Worm (Caenorhabditis elegans) whole organism, young adult: Measurements from ENCODE around the gene C18H9.5.

ENCODE experiments used
- B0261.1 ChIP-seq: sonication (generic microtip); optimal IDR thresholded peaks from 2 replicates; lab custom pipeline; 2016; ENCODE audit warnings: mild to moderate bottlenecking, missing genetic modification characterization, moderate library complexity, missing compliant biosample characterization
- D2030.7 ChIP-seq: fragments of 200-800 bp; sonication (Bioruptor generic); IDR thresholded peaks from 2 replicates; pipeline ENCODE4 v1.3.6; 2022; ENCODE audit warnings: missing genetic modification reagents, missing genetic modification characterization, missing compliant biosample characterization
- F10E7.11 ChIP-seq: sonication (generic microtip); optimal IDR thresholded peaks from 2 replicates; lab custom pipeline; 2017; ENCODE audit warnings: mild to moderate bottlenecking, missing genetic modification characterization, moderate library complexity, missing compliant biosample characterization
- F23B12.7 ChIP-seq: sonication (generic microtip); optimal IDR thresholded peaks from 2 replicates; lab custom pipeline; 2017; ENCODE audit warnings: missing genetic modification characterization, mild to moderate bottlenecking, missing compliant biosample characterization, antibody characterized with exemption, moderate library complexity; ENCODE audit not compliant: insufficient read depth
- F39B2.1 ChIP-seq: fragments of 200-800 bp; sonication (Bioruptor generic); IDR thresholded peaks from 2 replicates; pipeline ENCODE4 v1.3.6; 2022; ENCODE audit warnings: missing genetic modification reagents, missing genetic modification characterization, missing compliant biosample characterization
- F57A8.1 ChIP-seq: fragments of 200-800 bp; sonication (Bioruptor generic); optimal IDR thresholded peaks from 2 replicates; lab custom pipeline; 2018; ENCODE audit warnings: mild to moderate bottlenecking, missing genetic modification characterization, moderate library complexity, missing compliant biosample characterization
- F57C9.4 ChIP-seq: sonication (generic microtip); optimal IDR thresholded peaks from 2 replicates; lab custom pipeline; 2017; ENCODE audit warnings: mild to moderate bottlenecking, missing genetic modification characterization, missing compliant biosample characterization
- K11D2.4 ChIP-seq: fragments of 200-800 bp; sonication (Bioruptor generic); IDR thresholded peaks from 2 replicates; pipeline ENCODE4 v1.3.6; 2022; ENCODE audit warnings: missing genetic modification reagents, missing genetic modification characterization, missing compliant biosample characterization
- K12H6.12 ChIP-seq: fragments of 200-800 bp; sonication (Bioruptor generic); optimal IDR thresholded peaks from 2 replicates; lab custom pipeline; 2018; ENCODE audit warnings: mild to moderate bottlenecking, missing genetic modification characterization, missing compliant biosample characterization
- ZK185.1 ChIP-seq: sonication (generic microtip); optimal IDR thresholded peaks from 2 replicates; lab custom pipeline; 2016; ENCODE audit warnings: mild to moderate bottlenecking, missing genetic modification characterization, missing compliant biosample characterization; ENCODE audit not compliant: poor library complexity, severe bottlenecking
- akir-1 ChIP-seq: fragments of 200-800 bp; sonication (Bioruptor generic); optimal IDR thresholded peaks from 2 replicates; lab custom pipeline; 2018; ENCODE audit warnings: mild to moderate bottlenecking, missing genetic modification characterization, moderate library complexity, missing compliant biosample characterization
- aptf-2 ChIP-seq: fragments of 200-800 bp; sonication (Bioruptor generic); conservative IDR thresholded peaks from 2 replicates; pipeline ENCODE4 v1.3.6; 2022; ENCODE audit warnings: missing genetic modification reagents, missing genetic modification characterization, missing compliant biosample characterization
- attf-3 ChIP-seq: fragments of 200-800 bp; sonication (Bioruptor generic); conservative IDR thresholded peaks from 2 replicates; pipeline ENCODE4 v1.3.6; 2022; ENCODE audit warnings: missing genetic modification reagents, missing genetic modification characterization, missing compliant biosample characterization
- attf-6 ChIP-seq: fragments of 200-800 bp; sonication (Bioruptor generic); IDR thresholded peaks from 2 replicates; pipeline ENCODE4 v1.3.6; 2022; ENCODE audit warnings: missing genetic modification reagents, missing genetic modification characterization, missing compliant biosample characterization
- bed-1 ChIP-seq: fragments of 200-800 bp; sonication (Bioruptor generic); IDR thresholded peaks from 2 replicates; pipeline ENCODE4 v1.3.6; 2022; ENCODE audit warnings: missing genetic modification reagents, missing genetic modification characterization, missing compliant biosample characterization
- cebp-1 ChIP-seq, 2 experiments: fragments of 200-800 bp in 1 of 2; sonication (Bioruptor generic) in 1 of 2; sonication (generic microtip) in 1 of 2; IDR thresholded peaks in 1 of 2; optimal IDR thresholded peaks in 1 of 2; 2 replicates each; pipeline versions ENCODE4 v1.3.6 to Lab custom; 2017 to 2022; ENCODE audit warnings: missing compliant biosample characterization in 2 of 2, missing genetic modification characterization in 2 of 2, mild to moderate bottlenecking in 1 of 2, missing genetic modification reagents in 1 of 2, moderate library complexity in 1 of 2
- cebp-2 ChIP-seq: fragments of 200-800 bp; sonication (Bioruptor generic); IDR thresholded peaks from 2 replicates; pipeline ENCODE4 v1.3.6; 2022; ENCODE audit warnings: missing genetic modification characterization, missing compliant biosample characterization
- die-1 ChIP-seq: sonication (generic microtip); optimal IDR thresholded peaks from 2 replicates; lab custom pipeline; 2016; ENCODE audit warnings: missing genotype, mild to moderate bottlenecking, missing genetic modification characterization, missing compliant biosample characterization
- egl-18 ChIP-seq: fragments of 200-800 bp; sonication (Bioruptor generic); IDR thresholded peaks from 2 replicates; pipeline ENCODE4 v1.3.6; 2022; ENCODE audit warnings: missing genetic modification reagents, missing genetic modification characterization, missing compliant biosample characterization
- egl-44 ChIP-seq: fragments of 200-800 bp; sonication (Bioruptor generic); IDR thresholded peaks from 2 replicates; pipeline ENCODE4 v1.3.6; 2022; ENCODE audit warnings: missing genetic modification reagents, missing genetic modification characterization, missing compliant biosample characterization
- egrh-3 ChIP-seq: fragments of 200-800 bp; sonication (Bioruptor generic); IDR thresholded peaks from 2 replicates; pipeline ENCODE4 v1.3.6; 2022; ENCODE audit warnings: missing genetic modification reagents, missing genetic modification characterization, missing compliant biosample characterization
- ekl-4 ChIP-seq: fragments of 200-800 bp; sonication (Bioruptor generic); IDR thresholded peaks from 2 replicates; pipeline ENCODE4 v1.3.6; 2022; ENCODE audit warnings: missing genetic modification reagents, missing genetic modification characterization, missing compliant biosample characterization
- ets-4 ChIP-seq: fragments of 200-800 bp; sonication (Bioruptor generic); optimal IDR thresholded peaks from 2 replicates; lab custom pipeline; 2018; ENCODE audit warnings: mild to moderate bottlenecking, missing genetic modification characterization, missing compliant biosample characterization
- fkh-3 ChIP-seq: sonication (generic microtip); optimal IDR thresholded peaks from 2 replicates; lab custom pipeline; 2016; ENCODE audit warnings: mild to moderate bottlenecking, missing genetic modification characterization, missing compliant biosample characterization
- hmg-20 ChIP-seq: fragments of 200-800 bp; sonication (Bioruptor generic); IDR thresholded peaks from 2 replicates; pipeline ENCODE4 v1.3.6; 2022; ENCODE audit warnings: missing genetic modification reagents, missing genetic modification characterization, missing compliant biosample characterization
- hrde-1 ChIP-seq: sonication (generic microtip); optimal IDR thresholded peaks from 2 replicates; lab custom pipeline; 2016; ENCODE audit warnings: missing genetic modification characterization, mild to moderate bottlenecking, missing compliant biosample characterization, moderate library complexity, missing genotype, missing genetic modification reagents, borderline replicate concordance
- hsf-1 ChIP-seq: fragments of 200-800 bp; sonication (Bioruptor generic); IDR thresholded peaks from 2 replicates; pipeline ENCODE4 v1.3.6; 2022; ENCODE audit warnings: missing genetic modification reagents, missing genetic modification characterization, missing compliant biosample characterization
- let-607 ChIP-seq, 2 experiments: fragments of 200-800 bp in 1 of 2; sonication (Bioruptor generic) in 1 of 2; sonication (generic microtip) in 1 of 2; optimal IDR thresholded peaks; 2 replicates each; lab custom pipeline; 2016 to 2018; ENCODE audit warnings: mild to moderate bottlenecking in 2 of 2, missing compliant biosample characterization in 2 of 2, missing genetic modification characterization in 2 of 2, moderate library complexity in 2 of 2, missing genotype in 1 of 2
- lir-1 ChIP-seq: fragments of 200-800 bp; sonication (Bioruptor generic); conservative IDR thresholded peaks from 2 replicates; pipeline ENCODE4 v1.3.6; 2022; ENCODE audit warnings: missing genetic modification reagents, missing genetic modification characterization, missing compliant biosample characterization
- lsl-1 ChIP-seq: fragments of 200-800 bp; sonication (Bioruptor generic); optimal IDR thresholded peaks from 2 replicates; lab custom pipeline; 2018; ENCODE audit warnings: mild to moderate bottlenecking, missing genetic modification characterization, moderate library complexity, missing compliant biosample characterization
- madf-8 ChIP-seq: fragments of 200-800 bp; sonication (Bioruptor generic); conservative IDR thresholded peaks from 2 replicates; pipeline ENCODE4 v1.3.6; 2022; ENCODE audit warnings: missing genetic modification reagents, missing genetic modification characterization, missing compliant biosample characterization
- mcd-1 ChIP-seq: fragments of 200-800 bp; sonication (Bioruptor generic); IDR thresholded peaks from 2 replicates; pipeline ENCODE4 v1.3.6; 2022; ENCODE audit warnings: missing genetic modification reagents, missing genetic modification characterization, missing compliant biosample characterization
- nhr-80 ChIP-seq: sonication (generic microtip); optimal IDR thresholded peaks from 2 replicates; lab custom pipeline; 2016; ENCODE audit warnings: missing genetic modification characterization, missing compliant biosample characterization
- nhr-90 ChIP-seq: sonication (generic microtip); optimal IDR thresholded peaks from 2 replicates; lab custom pipeline; 2016; ENCODE audit warnings: missing genotype, mild to moderate bottlenecking, missing genetic modification characterization, missing compliant biosample characterization
- rcor-1 ChIP-seq: fragments of 200-800 bp; sonication (Bioruptor generic); IDR thresholded peaks from 2 replicates; pipeline ENCODE4 v1.3.6; 2022; ENCODE audit warnings: missing genetic modification reagents, missing genetic modification characterization, missing compliant biosample characterization
- rec-8 ChIP-seq, 2 experiments: sonication (generic microtip); optimal IDR thresholded peaks; 2 replicates each; lab custom pipeline; 2016; ENCODE audit warnings: mild to moderate bottlenecking in 2 of 2, missing genetic modification characterization in 2 of 2, missing genetic modification reagents in 2 of 2, missing genotype in 2 of 2, missing biosample characterization in 1 of 2, missing compliant biosample characterization in 1 of 2, moderate library complexity in 1 of 2
- sea-2 ChIP-seq: fragments of 200-800 bp; sonication (Bioruptor generic); IDR thresholded peaks from 2 replicates; pipeline ENCODE4 v1.3.6; 2022; ENCODE audit warnings: missing genetic modification characterization, missing compliant biosample characterization
- snpc-3.4 ChIP-seq: sonication (generic microtip); optimal IDR thresholded peaks from 2 replicates; lab custom pipeline; 2017; ENCODE audit warnings: missing genetic modification characterization, mild to moderate bottlenecking, missing compliant biosample characterization, antibody characterized with exemption, moderate library complexity, missing genotype, missing genetic modification reagents
- snpc-4 ChIP-seq, 5 experiments: fragments of 150-350 bp in 1 of 5; sonication (generic microtip) in 4 of 5; optimal IDR thresholded peaks; 2 replicates each; lab custom pipeline; 2014 to 2018; ENCODE audit warnings: missing genetic modification characterization in 5 of 5, missing biosample characterization in 3 of 5, antibody characterized with exemption in 2 of 5, mild to moderate bottlenecking in 2 of 5, missing compliant biosample characterization in 2 of 5, missing genotype in 2 of 5, moderate library complexity in 2 of 5, missing genetic modification reagents in 1 of 5
- somi-1 ChIP-seq: fragments of 200-800 bp; sonication (Bioruptor generic); optimal IDR thresholded peaks from 2 replicates; lab custom pipeline; 2018; ENCODE audit warnings: mild to moderate bottlenecking, missing genetic modification characterization, missing compliant biosample characterization
- sptf-2 ChIP-seq: fragments of 200-800 bp; sonication (Bioruptor generic); optimal IDR thresholded peaks from 2 replicates; lab custom pipeline; 2018; ENCODE audit warnings: mild to moderate bottlenecking, missing genetic modification characterization, missing compliant biosample characterization
- tbp1 ChIP-seq: fragments of 200-800 bp; sonication (Bioruptor generic); optimal IDR thresholded peaks from 2 replicates; lab custom pipeline; 2018; ENCODE audit warnings: mild to moderate bottlenecking, missing genetic modification characterization, missing compliant biosample characterization
- ztf-18 ChIP-seq: sonication (generic microtip); optimal IDR thresholded peaks from 2 replicates; lab custom pipeline; 2016; ENCODE audit warnings: missing genotype, mild to moderate bottlenecking, missing genetic modification characterization, missing compliant biosample characterization
- ztf-28 ChIP-seq: fragments of 200-800 bp; sonication (Bioruptor generic); IDR thresholded peaks from 2 replicates; pipeline ENCODE4 v1.3.6; 2022; ENCODE audit warnings: missing genetic modification reagents, missing genetic modification characterization, missing compliant biosample characterization
- ztf-6 ChIP-seq: fragments of 200-800 bp; sonication (Bioruptor generic); IDR thresholded peaks from 2 replicates; pipeline ENCODE4 v1.3.6; 2022; ENCODE audit warnings: missing genetic modification reagents, missing genetic modification characterization, missing compliant biosample characterization

The C18H9.5 gene

ce11 chrII:6736066-6736465 lies 40.7 kb upstream of the C18H9.5 start, which contains the start of gene mrps-18.C (continued):
- TF ChIP-seq mcd-1 (GFP tag; lab: Robert Waterston, UW) (0 out of 2 replicates have a peak, but pooled peaks have one; percentile 30), B0261.1 (tag; lab: Kevin White, UChicago) (no peak), F39B2.1 (no peak), ztf-28 (no peak), fkh-3 (no peak), sptf-2 (GFP tag; lab: Kevin White, UChicago) (no peak), lir-1 (GFP tag; lab: Robert Waterston, UW) (no peak), attf-6 (GFP tag; lab: Robert Waterston, UW) (no peak), rec-8 (tag; optimal IDR thresholded peaks at IDR 0.05; lab: Kevin White, UChicago) (no peak), aptf-2 (GFP tag; lab: Robert Waterston, UW) (no peak), K12H6.12 (no peak)

ce11 chrII:6734674-6735073 lies 39.3 kb upstream of the C18H9.5 start, which contains the start of gene T14B4.3:
Gene T14B4.3 (plus strand): TSS chrII:6734937.
- peak; percentile 20 for TF ChIP-seq snpc-3.4 (tag; lab: Kevin White, UChicago)
- TF ChIP-seq madf-8 = no peak
- TF ChIP-seq sea-2 (GFP tag; lab: Robert Waterston, UW) = no peak
- no peak for TF ChIP-seq ekl-4
- no peak for TF ChIP-seq tbp1 (GFP tag; lab: Kevin White, UChicago)
- peak; percentile 24 for TF ChIP-seq ZK185.1 (tag; lab: Kevin White, UChicago)
- TF ChIP-seq hrde-1 (tag; lab: Kevin White, UChicago) = no peak
- no peak for TF ChIP-seq lsl-1
- TF ChIP-seq K11D2.4 = no peak
- TF ChIP-seq somi-1 (GFP tag; lab: Kevin White, UChicago) = no peak
- peak; percentile 56; the same call in 1 of the 2 replicates for TF ChIP-seq attf-3 (GFP tag; lab: Robert Waterston, UW)
- TF ChIP-seq egl-44 (GFP tag; lab: Robert Waterston, UW) = no peak
- no peak for TF ChIP-seq die-1
- TF ChIP-seq snpc-4 (GFP tag; optimal IDR thresholded peaks at IDR 0.05; lab: Kevin White, UChicago) = no peak
- TF ChIP-seq snpc-4 (tag; optimal IDR thresholded peaks at IDR 0.05; lab: Kevin White, UChicago) = peak in 1 of 4 experiments; percentile 20
- TF ChIP-seq let-607 (tag; optimal IDR thresholded peaks at IDR 0.05; lab: Kevin White, UChicago) = no peak
- TF ChIP-seq hmg-20 (GFP tag; lab: Robert Waterston, UW) = no peak
- TF ChIP-seq F23B12.7 (tag; lab: Kevin White, UChicago) = peak; percentile 78
- TF ChIP-seq egl-18 = no peak
- TF ChIP-seq egrh-3 (GFP tag; lab: Robert Waterston, UW) = no peak
- no peak for TF ChIP-seq ets-4 (GFP tag; lab: Kevin White, UChicago)
- TF ChIP-seq F57C9.4 (tag; lab: Kevin White, UChicago) = no peak
- no peak for TF ChIP-seq ztf-6 (GFP tag; lab: Robert Waterston, UW)
- TF ChIP-seq rec-8 (tag; optimal IDR thresholded peaks at IDR 0.05; lab: Kevin White, UChicago) = no peak
- TF ChIP-seq cebp-2 = no peak
- TF ChIP-seq nhr-80 = peak; percentile 26
- TF ChIP-seq F10E7.11 (tag; lab: Kevin White, UChicago) = no peak
- TF ChIP-seq ztf-28 = no peak
- peak; percentile 32 for TF ChIP-seq ztf-18 (tag; lab: Kevin White, UChicago)
- peak; percentile 27; the same call in 1 of the 2 replicates for TF ChIP-seq rcor-1 (GFP tag; lab: Robert Waterston, UW)
- no peak for TF ChIP-seq nhr-90
- no peak for TF ChIP-seq bed-1 (GFP tag; lab: Robert Waterston, UW)
- TF ChIP-seq akir-1 (GFP tag; lab: Kevin White, UChicago) = no peak
- TF ChIP-seq hsf-1 = no peak
- TF ChIP-seq D2030.7 (GFP tag; lab: Robert Waterston, UW) = peak; percentile 50
- TF ChIP-seq cebp-1 (GFP tag; IDR thresholded peaks at IDR 0.05; lab: Robert Waterston, UW) = no peak
- TF ChIP-seq cebp-1 (tag; optimal IDR thresholded peaks at IDR 0.05; lab: Kevin White, UChicago) = no peak
- TF ChIP-seq F57A8.1 (GFP tag; lab: Kevin White, UChicago) = no peak
